Fruit fly (Drosophila melanogaster): ENCODE data around the gene gish.

DNA sequence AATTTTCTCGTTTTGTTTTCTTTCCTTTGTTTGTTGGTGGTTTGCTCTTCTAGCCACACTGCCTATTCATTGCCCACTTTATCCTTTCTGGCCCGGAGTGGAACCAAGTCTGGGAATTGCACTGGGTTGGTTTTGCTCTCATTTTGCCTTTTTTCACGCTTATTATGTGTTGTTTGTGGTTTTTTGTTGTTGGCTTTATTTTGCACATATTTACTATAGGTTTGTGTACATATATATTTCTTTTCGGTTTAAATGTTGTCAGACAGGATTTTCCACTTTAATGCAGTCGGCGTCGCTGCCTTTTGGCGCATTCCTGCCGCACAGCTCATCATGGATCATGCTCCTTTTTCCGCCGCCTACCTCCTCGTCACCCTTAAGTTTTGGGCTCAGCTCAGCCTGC, 62.1 kb downstream of the gish start:
- TF ChIP-seq Clk (GFP tag; optimal IDR thresholded peaks at IDR 0.05) (no peak), toe (GFP tag; optimal IDR thresholded peaks at IDR 0.05) (no peak), cnc (optimal IDR thresholded peaks at IDR 0.05) (no peak), CG5204 (GFP tag; optimal IDR thresholded peaks at IDR 0.05) (no peak), CG1620 (GFP tag; optimal IDR thresholded peaks at IDR 0.05) (no peak), CG11617 (GFP tag; optimal IDR thresholded peaks at IDR 0.05) (no peak), CG7045 (GFP tag; optimal IDR thresholded peaks at IDR 0.05) (no peak), Hr96 (GFP tag; optimal IDR thresholded peaks at IDR 0.05) (no peak)
